Worm (Caenorhabditis elegans) whole organism, midembryonic: ENCODE data around the gene T05C12.11.

Source experiments
- T22C8.4 ChIP-seq: fragments of 200-800 bp; sonication (Bioruptor generic); IDR thresholded peaks from 2 replicates; pipeline ENCODE4 v1.3.6; 2022; ENCODE audit warnings: missing genetic modification characterization, missing compliant biosample characterization
- ref-1 ChIP-seq: fragments of 200-800 bp; sonication (Bioruptor generic); conservative IDR thresholded peaks from 2 replicates; pipeline ENCODE4 v1.3.6; 2022; ENCODE audit warnings: missing genetic modification reagents, missing genetic modification characterization, missing compliant biosample characterization
- ztf-23 ChIP-seq: fragments of 200-800 bp; sonication (Bioruptor generic); IDR thresholded peaks from 2 replicates; pipeline ENCODE4 v1.3.6; 2022; ENCODE audit warnings: missing genetic modification reagents, missing genetic modification characterization, missing compliant biosample characterization

- TF ChIP-seq T22C8.4 (no peak), ztf-23 (GFP tag; lab: Robert Waterston, UW) (no peak), ref-1 (no peak)
Measured at ce11 chrII:8181437-8181836, 11.2 kb upstream of the T05C12.11 start, which contains the start of gene dylt-3.
